2 worm cellular contexts compared by ENCODE assay signal in the genomic region with DNA sequence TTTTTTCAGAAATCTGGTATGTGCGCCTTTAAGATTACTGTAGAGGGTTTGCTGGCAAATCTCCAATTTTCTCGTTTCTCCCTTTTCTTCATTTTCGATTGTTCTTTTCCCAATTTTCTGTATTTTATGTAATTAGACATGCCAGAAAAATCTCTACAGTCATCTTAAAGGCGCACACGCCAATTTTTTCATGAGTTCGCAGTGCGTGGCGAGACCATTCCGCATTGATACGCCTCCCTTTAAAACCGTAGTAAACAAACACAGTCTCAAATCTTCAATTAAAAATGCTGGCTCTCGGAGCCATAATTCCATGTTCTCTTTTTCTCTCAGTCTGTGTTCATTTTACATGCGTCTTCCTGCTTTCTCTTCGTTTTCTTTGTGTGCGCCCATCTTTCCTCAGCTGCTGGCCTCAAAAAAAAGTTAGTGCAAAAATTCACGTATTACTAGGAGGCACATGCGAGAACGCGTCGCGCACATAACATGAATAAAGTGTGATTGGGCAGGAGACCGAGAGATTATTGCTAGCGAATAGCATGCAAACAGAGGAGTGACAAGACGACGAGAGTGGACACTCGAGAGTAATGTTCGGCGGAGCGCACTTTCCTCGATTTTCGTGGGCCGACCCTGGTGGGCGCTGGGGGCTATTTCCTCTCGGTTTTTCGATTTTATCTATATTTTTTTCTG.
A peak's percentile ranks its signal among the peaks of the same experiment; 100 is the strongest.
TF ChIP-seq lines count a peak whose summit lies in the region.

No protein-coding gene starts in this region.

TF ChIP-seq in whole organism, L2 larva, 48 proteins besides CTCF, POLR2A, EP300 and RAD21 (continued from another document):
- TF ChIP-seq nhr-25 (tag; optimal IDR thresholded peaks at IDR 0.05; lab: Kevin White, UChicago): peak; percentile 58
- peak; percentile 57 for TF ChIP-seq snpc-4 (tag; optimal IDR thresholded peaks at IDR 0.05; lab: Kevin White, UChicago)
- no peak for TF ChIP-seq R02D3.7 (tag; optimal IDR thresholded peaks at IDR 0.05; lab: Kevin White, UChicago)
- peak; percentile 51 for TF ChIP-seq egl-27 (tag; optimal IDR thresholded peaks at IDR 0.05; lab: Kevin White, UChicago)
- peak; percentile 92 for TF ChIP-seq F13H6.1 (tag; optimal IDR thresholded peaks at IDR 0.05; lab: Kevin White, UChicago)
- peak; percentile 11 for TF ChIP-seq nhr-10 (tag; optimal IDR thresholded peaks at IDR 0.05; lab: Kevin White, UChicago)
- no peak for TF ChIP-seq mbf-1 (tag; optimal IDR thresholded peaks at IDR 0.05; lab: Kevin White, UChicago)
- peak; percentile 40 to 80 for TF ChIP-seq lsy-2 (tag; optimal IDR thresholded peaks at IDR 0.05; lab: Kevin White, UChicago)
- peak; percentile 87 for TF ChIP-seq nhr-129 (tag; optimal IDR thresholded peaks at IDR 0.05; lab: Kevin White, UChicago)
- peak in 1 of 2 experiments; percentile 77 for TF ChIP-seq mdl-1 (tag; optimal IDR thresholded peaks at IDR 0.05; lab: Kevin White, UChicago)
- TF ChIP-seq ceh-16 (tag; optimal IDR thresholded peaks at IDR 0.05; lab: Kevin White, UChicago): peak; percentile 45
- no peak for TF ChIP-seq aly-2 (tag; optimal IDR thresholded peaks at IDR 0.05; lab: Kevin White, UChicago)
- no peak for TF ChIP-seq ztf-1 (GFP tag; conservative IDR thresholded peaks at IDR 0.05; lab: Robert Waterston, UW)
- TF ChIP-seq nhr-11 (tag; optimal IDR thresholded peaks at IDR 0.05; lab: Kevin White, UChicago): no peak
- peak; percentile 61 for TF ChIP-seq nhr-21 (tag; optimal IDR thresholded peaks at IDR 0.05; lab: Kevin White, UChicago)
- TF ChIP-seq elt-1 (tag; optimal IDR thresholded peaks at IDR 0.05; lab: Kevin White, UChicago): no peak
- TF ChIP-seq blmp-1 (tag; optimal IDR thresholded peaks at IDR 0.05; lab: Kevin White, UChicago; ENCODE audit: insufficient read depth): peak; percentile 40
- peak; percentile 76 for TF ChIP-seq sma-3 (GFP tag; optimal IDR thresholded peaks at IDR 0.05; lab: Kevin White, UChicago)
- peak; percentile 87 for TF ChIP-seq lin-11 (tag; optimal IDR thresholded peaks at IDR 0.05; lab: Kevin White, UChicago)
- TF ChIP-seq fos-1 (tag; optimal IDR thresholded peaks at IDR 0.05; lab: Kevin White, UChicago): peak; percentile 58
- no peak for TF ChIP-seq dmd-4 (tag; optimal IDR thresholded peaks at IDR 0.05; lab: Kevin White, UChicago)
- TF ChIP-seq nhr-12 (tag; optimal IDR thresholded peaks at IDR 0.05; lab: Kevin White, UChicago): no peak
- TF ChIP-seq ztf-4 (tag; optimal IDR thresholded peaks at IDR 0.05; lab: Kevin White, UChicago): peak; percentile 26
- no peak for TF ChIP-seq peb-1 (tag; optimal IDR thresholded peaks at IDR 0.05; lab: Kevin White, UChicago)
- no peak for TF ChIP-seq nhr-23 (tag; optimal IDR thresholded peaks at IDR 0.05; lab: Kevin White, UChicago)
- peak; percentile 96 for TF ChIP-seq C34F6.9 (tag; optimal IDR thresholded peaks at IDR 0.05; lab: Kevin White, UChicago)
- peak; percentile 82 for TF ChIP-seq unc-55 (GFP tag; optimal IDR thresholded peaks at IDR 0.05; lab: Kevin White, UChicago)

TF ChIP-seq in whole organism, L4 larva, 104 proteins besides CTCF, POLR2A, EP300 and RAD21 (continued from another document):
- TF ChIP-seq nhr-77 (tag; optimal IDR thresholded peaks at IDR 0.05; lab: Kevin White, UChicago) (peak; percentile 53), Y105C5A.15 (GFP tag; IDR thresholded peaks at IDR 0.05; lab: Robert Waterston, UW) (no peak), zip-2 (tag; optimal IDR thresholded peaks at IDR 0.05; lab: Kevin White, UChicago) (no peak), nhr-41 (GFP tag; IDR thresholded peaks at IDR 0.05; lab: Robert Waterston, UW) (no peak), tag-97 (GFP tag; IDR thresholded peaks at IDR 0.05; lab: Robert Waterston, UW) (no peak), unc-62 (GFP tag; optimal IDR thresholded peaks at IDR 0.05 in 1 of 2; lab: Kevin White, UChicago) (peak in 1 of 2 experiments; percentile 96), unc-62 (tag; optimal IDR thresholded peaks at IDR 0.05; lab: Kevin White, UChicago) (no peak), spr-3 (GFP tag; optimal IDR thresholded peaks at IDR 0.05; lab: Kevin White, UChicago) (peak; percentile 35), daf-19 (GFP tag; conservative IDR thresholded peaks at IDR 0.05; lab: Robert Waterston, UW) (0 out of 2 replicates have a peak, but pooled peaks have one; percentile 27), jun-1 (tag; optimal IDR thresholded peaks at IDR 0.05; lab: Kevin White, UChicago) (no peak), nhr-76 (tag; optimal IDR thresholded peaks at IDR 0.05; lab: Kevin White, UChicago) (no peak), ceh-28 (tag; optimal IDR thresholded peaks at IDR 0.05; lab: Kevin White, UChicago) (no peak), T20F7.1 (GFP tag; optimal IDR thresholded peaks at IDR 0.05; lab: Kevin White, UChicago) (peak; percentile 56), daf-16 (GFP tag; optimal IDR thresholded peaks at IDR 0.05; lab: Kevin White, UChicago) (peak in 1 of 2 experiments; percentile 35), daf-16 (tag; optimal IDR thresholded peaks at IDR 0.05; lab: Kevin White, UChicago) (peak; percentile 62), mes-2 (tag; optimal IDR thresholded peaks at IDR 0.05; lab: Kevin White, UChicago; ENCODE audit: poor library complexity, severe bottlenecking) (peak; percentile 66), unc-39 (tag; optimal IDR thresholded peaks at IDR 0.05; lab: Kevin White, UChicago) (no peak), pqm-1 (tag; optimal IDR thresholded peaks at IDR 0.05; lab: Kevin White, UChicago) (peak; percentile 3), tra-1 (GFP tag; IDR thresholded peaks at IDR 0.05; lab: Robert Waterston, UW) (no peak), F37D6.2 (tag; optimal IDR thresholded peaks at IDR 0.05; lab: Kevin White, UChicago) (peak; percentile 31), ceh-62 (tag; optimal IDR thresholded peaks at IDR 0.05; lab: Kevin White, UChicago) (no peak), zip-11 (GFP tag; IDR thresholded peaks at IDR 0.05; lab: Robert Waterston, UW) (no peak), Y48G9A.11 (GFP tag; IDR thresholded peaks at IDR 0.05; lab: Robert Waterston, UW) (no peak), cey-2 (tag; optimal IDR thresholded peaks at IDR 0.05; lab: Kevin White, UChicago; ENCODE audit: borderline replicate concordance, insufficient read depth) (no peak), php-3 (GFP tag; IDR thresholded peaks at IDR 0.05; lab: Robert Waterston, UW) (no peak), lin-29 (GFP tag; IDR thresholded peaks at IDR 0.05; lab: Robert Waterston, UW) (no peak), gei-8 (GFP tag; optimal IDR thresholded peaks at IDR 0.05; lab: Kevin White, UChicago) (no peak), pha-4 (GFP tag; IDR thresholded peaks at IDR 0.05; lab: Robert Waterston, UW) (no peak), pha-4 (tag; optimal IDR thresholded peaks at IDR 0.05; lab: Kevin White, UChicago) (peak; percentile 74), dpl-1 (GFP tag; optimal IDR thresholded peaks at IDR 0.05; lab: Kevin White, UChicago) (peak; percentile 58), skn-1 (tag; optimal IDR thresholded peaks at IDR 0.05; lab: Kevin White, UChicago) (no peak), daf-8 (GFP tag; IDR thresholded peaks at IDR 0.05; lab: Robert Waterston, UW) (no peak), nhr-111 (GFP tag; optimal IDR thresholded peaks at IDR 0.05; lab: Kevin White, UChicago) (no peak), dve-1 (tag; optimal IDR thresholded peaks at IDR 0.05; lab: Kevin White, UChicago; ENCODE audit: insufficient read depth) (peak; percentile 76), nhr-48 (tag; optimal IDR thresholded peaks at IDR 0.05; lab: Kevin White, UChicago) (peak; percentile 25), lim-7 (GFP tag; IDR thresholded peaks at IDR 0.05; lab: Robert Waterston, UW) (no peak), ztf-7 (tag; optimal IDR thresholded peaks at IDR 0.05; lab: Kevin White, UChicago) (no peak), hmg-1.1 (GFP tag; IDR thresholded peaks at IDR 0.05; lab: Robert Waterston, UW) (peak; percentile 86), aha-1 (tag; lab: Kevin White, UChicago) (peak; percentile 99), set-16 (GFP tag; IDR thresholded peaks at IDR 0.05; lab: Robert Waterston, UW) (no peak), dmd-6 (GFP tag; IDR thresholded peaks at IDR 0.05; lab: Robert Waterston, UW) (peak; percentile 64), mxl-3 (GFP tag; optimal IDR thresholded peaks at IDR 0.05; lab: Kevin White, UChicago) (peak; percentile 89), mdl-1 (tag; optimal IDR thresholded peaks at IDR 0.05; lab: Kevin White, UChicago) (peak; percentile 25 to 90), F26F4.8 (GFP tag; conservative IDR thresholded peaks at IDR 0.05; lab: Robert Waterston, UW) (no peak), dmd-8 (GFP tag; IDR thresholded peaks at IDR 0.05; lab: Robert Waterston, UW) (no peak), snpc-1.2 (GFP tag; IDR thresholded peaks at IDR 0.05; lab: Robert Waterston, UW) (0 out of 2 replicates have a peak, but pooled peaks have one; percentile 44), duxl-1 (tag; optimal IDR thresholded peaks at IDR 0.05; lab: Kevin White, UChicago; ENCODE audit: poor library complexity) (peak; percentile 42), zfp-2 (tag; optimal IDR thresholded peaks at IDR 0.05; lab: Kevin White, UChicago) (no peak), mxl-2 (GFP tag; conservative IDR thresholded peaks at IDR 0.05; lab: Robert Waterston, UW) (no peak), unc-130 (GFP tag; optimal IDR thresholded peaks at IDR 0.05; lab: Kevin White, UChicago) (no peak), Y75B8A.6 (GFP tag; IDR thresholded peaks at IDR 0.05; lab: Robert Waterston, UW) (no peak), nhr-10 (tag; optimal IDR thresholded peaks at IDR 0.05; lab: Kevin White, UChicago) (no peak), nhr-28 (tag; optimal IDR thresholded peaks at IDR 0.05; lab: Kevin White, UChicago) (peak; percentile 76), egl-27 (tag; optimal IDR thresholded peaks at IDR 0.05; lab: Kevin White, UChicago) (no peak), arid-1 (GFP tag; conservative IDR thresholded peaks at IDR 0.05; lab: Robert Waterston, UW) (0 out of 2 replicates have a peak, but pooled peaks have one; percentile 36), ZK337.2 (GFP tag; IDR thresholded peaks at IDR 0.05; lab: Robert Waterston, UW) (no peak), ctbp-1 (GFP tag; IDR thresholded peaks at IDR 0.05; lab: Robert Waterston, UW) (peak; percentile 75), egl-43 (GFP tag; IDR thresholded peaks at IDR 0.05; lab: Robert Waterston, UW) (no peak), mep-1 (tag; optimal IDR thresholded peaks at IDR 0.05; lab: Kevin White, UChicago) (peak; percentile 87), ceh-44 (GFP tag; IDR thresholded peaks at IDR 0.05; lab: Robert Waterston, UW) (0 out of 2 replicates have a peak, but pooled peaks have one; percentile 4), ceh-32 (tag; optimal IDR thresholded peaks at IDR 0.05; lab: Kevin White, UChicago; ENCODE audit: poor library complexity) (no peak), fkh-10 (GFP tag; optimal IDR thresholded peaks at IDR 0.05; lab: Kevin White, UChicago) (peak; percentile 40), ztf-11 (tag; optimal IDR thresholded peaks at IDR 0.05; lab: Kevin White, UChicago) (no peak), ceh-82 (tag; optimal IDR thresholded peaks at IDR 0.05; lab: Kevin White, UChicago) (no peak), nhr-6 (tag; optimal IDR thresholded peaks at IDR 0.05; lab: Kevin White, UChicago) (peak; percentile 43), ces-1 (GFP tag; optimal IDR thresholded peaks at IDR 0.05; lab: Kevin White, UChicago) (no peak), nhr-11 (tag; optimal IDR thresholded peaks at IDR 0.05; lab: Kevin White, UChicago) (peak; percentile 77), hif-1 (tag; optimal IDR thresholded peaks at IDR 0.05; lab: Kevin White, UChicago) (peak; percentile 89 to 99), attf-4 (tag; optimal IDR thresholded peaks at IDR 0.05; lab: Kevin White, UChicago) (no peak), nhr-42 (GFP tag; IDR thresholded peaks at IDR 0.05; lab: Robert Waterston, UW) (peak; percentile 42; the same call in 1 of the 2 replicates), spr-1 (tag; optimal IDR thresholded peaks at IDR 0.05; lab: Kevin White, UChicago) (no peak), hlh-30 (tag; optimal IDR thresholded peaks at IDR 0.05; lab: Kevin White, UChicago; ENCODE audit: insufficient read depth) (peak; percentile 96), ZK546.5 (tag; optimal IDR thresholded peaks at IDR 0.05; lab: Kevin White, UChicago) (no peak), F10B5.3 (tag; optimal IDR thresholded peaks at IDR 0.05; lab: Kevin White, UChicago) (no peak), daf-12 (tag; optimal IDR thresholded peaks at IDR 0.05; lab: Kevin White, UChicago) (no peak)
